Fruit fly (Drosophila melanogaster) whole organism, embryonic: Measurements from ENCODE around the gene Cipc.
A peak's percentile ranks its signal among the peaks of the same experiment; 100 is the strongest.

ENCODE experiments used
- Aef1 ChIP-seq: fragments of 200-800 bp; sonication (Bioruptor generic); IDR thresholded peaks from 3 replicates; pipeline ENCODE4 v1.3.6; 2022; ENCODE audit warnings: missing biosample characterization, missing genetic modification characterization
- Atf3 ChIP-seq: fragments of 200-800 bp; sonication (Bioruptor generic); optimal IDR thresholded peaks from 3 replicates; lab custom pipeline; 2016; ENCODE audit warnings: missing biosample characterization, missing genetic modification characterization
- CG10274 ChIP-seq: fragments of 200-800 bp; sonication (Bioruptor generic); optimal IDR thresholded peaks from 3 replicates; lab custom pipeline; 2017; ENCODE audit warnings: missing biosample characterization, mild to moderate bottlenecking, missing genetic modification characterization
- CG10462 ChIP-seq: fragments of 200-800 bp; sonication (Bioruptor generic); optimal IDR thresholded peaks from 2 replicates; lab custom pipeline; 2016; ENCODE audit warnings: missing biosample characterization, missing genetic modification characterization
- CG11695 ChIP-seq: fragments of 200-800 bp; sonication (Bioruptor generic); IDR thresholded peaks from 3 replicates; pipeline ENCODE4 v1.3.6; 2022; ENCODE audit warnings: missing biosample characterization, missing genetic modification characterization
- CG11723 ChIP-seq: fragments of 200-800 bp; sonication (Bioruptor generic); optimal IDR thresholded peaks from 2 replicates; lab custom pipeline; 2017; ENCODE audit warnings: missing biosample characterization, mild to moderate bottlenecking, missing genetic modification characterization
- CG12219 ChIP-seq: fragments of 200-800 bp; sonication (Bioruptor generic); optimal IDR thresholded peaks from 3 replicates; lab custom pipeline; 2018; ENCODE audit warnings: missing biosample characterization, mild to moderate bottlenecking, missing genetic modification characterization
- CG1233 ChIP-seq: fragments of 200-800 bp; sonication (Bioruptor generic); optimal IDR thresholded peaks from 4 replicates; lab custom pipeline; 2018; ENCODE audit warnings: missing biosample characterization, mild to moderate bottlenecking, missing genetic modification characterization
- CG15011 ChIP-seq: fragments of 200-800 bp; sonication (Bioruptor generic); optimal IDR thresholded peaks from 3 replicates; lab custom pipeline; 2018; ENCODE audit warnings: missing biosample characterization, mild to moderate bottlenecking, missing genetic modification characterization
- CG15601 ChIP-seq: fragments of 200-800 bp; sonication (Bioruptor generic); optimal IDR thresholded peaks from 3 replicates; lab custom pipeline; 2019; ENCODE audit warnings: missing biosample characterization, mild to moderate bottlenecking, missing genetic modification characterization, moderate library complexity
- CG1832 ChIP-seq: fragments of 200-800 bp; sonication (Bioruptor generic); optimal IDR thresholded peaks from 2 replicates; lab custom pipeline; 2017; ENCODE audit warnings: missing biosample characterization, mild to moderate bottlenecking, missing genetic modification characterization, inconsistent platforms
- CG2202 ChIP-seq: fragments of 200-800 bp; sonication (Bioruptor generic); optimal IDR thresholded peaks from 2 replicates; lab custom pipeline; 2018; ENCODE audit warnings: missing biosample characterization, mild to moderate bottlenecking, missing genetic modification characterization
- CG30403 ChIP-seq: fragments of 200-800 bp; sonication (Bioruptor generic); optimal IDR thresholded peaks from 3 replicates; lab custom pipeline; 2016; ENCODE audit warnings: missing biosample characterization, missing genetic modification characterization
- CG4282 ChIP-seq: fragments of 200-800 bp; sonication (Bioruptor generic); optimal IDR thresholded peaks from 2 replicates; lab custom pipeline; 2016; ENCODE audit warnings: missing biosample characterization, missing genetic modification characterization
- CG4617 ChIP-seq: fragments of 200-800 bp; sonication (Bioruptor generic); optimal IDR thresholded peaks from 3 replicates; lab custom pipeline; 2016; ENCODE audit warnings: missing biosample characterization, missing genetic modification characterization, borderline replicate concordance
- CG5953 ChIP-seq: fragments of 200-800 bp; sonication (Bioruptor generic); IDR thresholded peaks from 2 replicates; pipeline ENCODE4 v1.3.6; 2022; ENCODE audit warnings: missing biosample characterization, missing genetic modification characterization
- CG6254 ChIP-seq: fragments of 200-800 bp; sonication (Bioruptor generic); optimal IDR thresholded peaks from 3 replicates; lab custom pipeline; 2017; ENCODE audit warnings: mild to moderate bottlenecking, missing biosample characterization, missing genetic modification reagents, missing genetic modification characterization
- CG6654 ChIP-seq: fragments of 200-800 bp; sonication (Bioruptor generic); optimal IDR thresholded peaks from 2 replicates; lab custom pipeline; 2017; ENCODE audit warnings: missing biosample characterization, mild to moderate bottlenecking, missing genetic modification characterization
- CG7987 ChIP-seq: fragments of 200-800 bp; sonication (Bioruptor generic); optimal IDR thresholded peaks from 2 replicates; lab custom pipeline; 2018; ENCODE audit warnings: missing biosample characterization, mild to moderate bottlenecking, missing genetic modification characterization, moderate library complexity
- CG9727 ChIP-seq: fragments of 200-800 bp; sonication (Bioruptor generic); optimal IDR thresholded peaks from 3 replicates; lab custom pipeline; 2017; ENCODE audit warnings: missing biosample characterization, mild to moderate bottlenecking, missing genetic modification characterization
- CG9797 ChIP-seq: fragments of 200-800 bp; sonication (Bioruptor generic); optimal IDR thresholded peaks from 3 replicates; lab custom pipeline; 2018; ENCODE audit warnings: missing biosample characterization, mild to moderate bottlenecking, missing genetic modification characterization
- Camta ChIP-seq: fragments of 200-800 bp; sonication (Bioruptor generic); optimal IDR thresholded peaks from 2 replicates; lab custom pipeline; 2016; ENCODE audit warnings: missing biosample characterization, missing genetic modification characterization
- Ets97D ChIP-seq: fragments of 200-800 bp; sonication (Bioruptor generic); optimal IDR thresholded peaks from 3 replicates; lab custom pipeline; 2016; ENCODE audit warnings: missing biosample characterization, missing genetic modification characterization
- Hmr ChIP-seq: fragments of 200-800 bp; sonication (Bioruptor generic); optimal IDR thresholded peaks from 3 replicates; lab custom pipeline; 2017; ENCODE audit warnings: mild to moderate bottlenecking, missing biosample characterization, missing genetic modification reagents, missing genetic modification characterization
- Poxn ChIP-seq: fragments of 200-800 bp; sonication (Bioruptor generic); IDR thresholded peaks from 2 replicates; pipeline ENCODE4 v1.3.6; 2022; ENCODE audit warnings: missing biosample characterization, missing genetic modification characterization
- Ptx1 ChIP-seq: fragments of 200-800 bp; sonication (Bioruptor generic); IDR thresholded peaks from 2 replicates; pipeline ENCODE4 v1.3.6; 2022; ENCODE audit warnings: missing biosample characterization, missing genetic modification characterization
- Sin3A ChIP-seq: fragments of >200 bp; optimal IDR thresholded peaks from 2 replicates; lab custom pipeline; 2018
- Spps ChIP-seq: fragments of 200-800 bp; sonication (Bioruptor generic); optimal IDR thresholded peaks from 2 replicates; lab custom pipeline; 2018; ENCODE audit warnings: missing biosample characterization, mild to moderate bottlenecking, missing genetic modification characterization
- Xbp1 ChIP-seq: fragments of 200-800 bp; sonication (Bioruptor generic); optimal IDR thresholded peaks from 3 replicates; lab custom pipeline; 2016; ENCODE audit warnings: missing biosample characterization, mild to moderate bottlenecking, missing genetic modification characterization
- ase ChIP-seq: fragments of 200-800 bp; sonication (Bioruptor generic); IDR thresholded peaks from 3 replicates; pipeline ENCODE4 v1.3.6; 2022; ENCODE audit warnings: missing biosample characterization, missing genetic modification characterization
- bcd ChIP-seq: fragments of 200-800 bp; sonication (Bioruptor generic); optimal IDR thresholded peaks from 2 replicates; lab custom pipeline; 2017; ENCODE audit warnings: missing biosample characterization, mild to moderate bottlenecking, missing genetic modification characterization
- dati ChIP-seq: fragments of 200-800 bp; sonication (Bioruptor generic); IDR thresholded peaks from 2 replicates; pipeline ENCODE4 v1.3.6; 2022; ENCODE audit warnings: missing biosample characterization, missing genetic modification characterization
- en ChIP-seq: fragments of 200-800 bp; sonication (Bioruptor generic); optimal IDR thresholded peaks from 2 replicates; lab custom pipeline; 2016; ENCODE audit warnings: missing biosample characterization, missing genetic modification characterization
- fd64A ChIP-seq: fragments of 200-800 bp; sonication (Bioruptor generic); optimal IDR thresholded peaks from 3 replicates; lab custom pipeline; 2018; ENCODE audit warnings: missing biosample characterization, mild to moderate bottlenecking, missing genetic modification characterization
- gcm ChIP-seq: fragments of 200-800 bp; sonication (Bioruptor generic); optimal IDR thresholded peaks from 2 replicates; lab custom pipeline; 2019; ENCODE audit warnings: missing biosample characterization, mild to moderate bottlenecking, missing genetic modification characterization, moderate library complexity
- gcm2 ChIP-seq: fragments of 200-800 bp; sonication (Bioruptor generic); optimal IDR thresholded peaks from 2 replicates; lab custom pipeline; 2016; ENCODE audit warnings: missing biosample characterization, missing genetic modification characterization
- grau ChIP-seq: fragments of 200-800 bp; optimal IDR thresholded peaks from 3 replicates; lab custom pipeline; 2019; ENCODE audit warnings: missing biosample characterization, mild to moderate bottlenecking, missing genetic modification characterization, moderate library complexity
- lilli ChIP-seq: fragments of 200-800 bp; sonication (Bioruptor generic); optimal IDR thresholded peaks from 3 replicates; lab custom pipeline; 2016; ENCODE audit warnings: missing biosample characterization, missing genetic modification characterization
- mld ChIP-seq: fragments of 200-800 bp; sonication (Bioruptor generic); IDR thresholded peaks from 3 replicates; pipeline ENCODE4 v1.3.6; 2022; ENCODE audit warnings: missing biosample characterization, missing genetic modification characterization; ENCODE audit not compliant: partially characterized antibody
- nau ChIP-seq: fragments of 200-800 bp; sonication (Bioruptor generic); optimal IDR thresholded peaks from 3 replicates; lab custom pipeline; 2017; ENCODE audit warnings: missing biosample characterization, mild to moderate bottlenecking, missing genetic modification characterization, missing genetic modification reagents
- oc ChIP-seq: fragments of 200-800 bp; sonication (Bioruptor generic); optimal IDR thresholded peaks from 2 replicates; lab custom pipeline; 2018; ENCODE audit warnings: missing biosample characterization, mild to moderate bottlenecking, missing genetic modification characterization, moderate library complexity
- odd ChIP-seq: fragments of 200-800 bp; sonication (Bioruptor generic); optimal IDR thresholded peaks from 2 replicates; lab custom pipeline; 2017; ENCODE audit warnings: missing biosample characterization, mild to moderate bottlenecking, missing genetic modification characterization
- pan ChIP-seq, 4 experiments: fragments of >200 bp in 3 of 4; fragments of 200-800 bp in 1 of 4; sonication (Bioruptor generic) in 1 of 4; optimal IDR thresholded peaks in 3 of 4; IDR thresholded peaks in 1 of 4; 2 replicates each; pipeline versions ENCODE4 v1.3.6 to Lab custom; 2017 to 2022; ENCODE audit warnings: missing biosample characterization in 2 of 4, missing genetic modification characterization in 2 of 4, mixed read lengths in 1 of 4
- ranshi ChIP-seq: fragments of 200-800 bp; sonication (Bioruptor generic); IDR thresholded peaks from 2 replicates; pipeline ENCODE4 v1.3.6; 2022; ENCODE audit warnings: missing biosample characterization, missing genetic modification characterization
- ro ChIP-seq: fragments of 200-800 bp; sonication (Bioruptor generic); IDR thresholded peaks from 2 replicates; pipeline ENCODE4 v1.3.6; 2022; ENCODE audit warnings: missing biosample characterization, missing genetic modification characterization
- row ChIP-seq: fragments of 200-800 bp; sonication (Bioruptor generic); IDR thresholded peaks from 3 replicates; pipeline ENCODE4 v1.3.6; 2022; ENCODE audit warnings: missing biosample characterization, missing genetic modification characterization
- schlank ChIP-seq: fragments of 200-800 bp; sonication (Bioruptor generic); optimal IDR thresholded peaks from 2 replicates; lab custom pipeline; 2018; ENCODE audit warnings: missing biosample characterization, mild to moderate bottlenecking, missing genetic modification characterization
- sens-2 ChIP-seq: fragments of 200-800 bp; sonication (Bioruptor generic); IDR thresholded peaks from 2 replicates; pipeline ENCODE4 v1.3.6; 2022; ENCODE audit warnings: missing biosample characterization, missing genetic modification characterization
- slbo ChIP-seq: fragments of 200-800 bp; sonication (Bioruptor generic); IDR thresholded peaks from 2 replicates; pipeline ENCODE4 v1.3.6; 2022; ENCODE audit warnings: missing biosample characterization, missing genetic modification characterization
- tll ChIP-seq, 2 experiments: fragments of 200-800 bp in 1 of 2; fragments of >200 bp in 1 of 2; sonication (Bioruptor generic) in 1 of 2; optimal IDR thresholded peaks; 2 replicates each; lab custom pipeline; 2017 to 2019; ENCODE audit warnings: missing biosample characterization in 2 of 2, missing genetic modification characterization in 2 of 2, mild to moderate bottlenecking in 1 of 2, moderate library complexity in 1 of 2
- trh ChIP-seq: fragments of 200-800 bp; sonication (Bioruptor generic); optimal IDR thresholded peaks from 2 replicates; lab custom pipeline; 2016; ENCODE audit warnings: missing biosample characterization, missing genetic modification characterization

The Cipc gene

dm6 chr3R:26121785-26122184 is 15.1 kb downstream of the Cipc start (continued):
- TF ChIP-seq mld (GFP tag; lab: Robert Waterston, UW) (no peak), ase (GFP tag; lab: Robert Waterston, UW) (peak; percentile 58; the same call in 1 of the 3 replicates), bcd (no peak), CG9797 (GFP tag; lab: Kevin White, UChicago) (no peak), odd (GFP tag; lab: Kevin White, UChicago) (no peak), CG11695 (GFP tag; lab: Robert Waterston, UW) (peak; percentile 62; the same call in 1 of the 3 replicates), CG7987 (GFP tag; lab: Kevin White, UChicago) (no peak), CG2202 (tag; lab: Kevin White, UChicago) (no peak), Atf3 (GFP tag; lab: Kevin White, UChicago) (no peak), lilli (GFP tag; lab: Kevin White, UChicago) (peak; percentile 63), CG1832 (GFP tag; lab: Kevin White, UChicago) (no peak), CG4617 (GFP tag; lab: Kevin White, UChicago) (no peak), CG4282 (GFP tag; lab: Kevin White, UChicago) (peak; percentile 19), CG6254 (no peak), Xbp1 (GFP tag; lab: Kevin White, UChicago) (peak; percentile 58), CG9727 (no peak), fd64A (GFP tag; lab: Kevin White, UChicago) (no peak), slbo (GFP tag; lab: Robert Waterston, UW) (peak; percentile 74), Aef1 (GFP tag; lab: Robert Waterston, UW) (peak; percentile 14; the same call in 1 of the 3 replicates), CG6654 (GFP tag; lab: Kevin White, UChicago) (no peak), CG15601 (no peak), nau (no peak), trh (GFP tag; lab: Kevin White, UChicago) (no peak), sens-2 (GFP tag; lab: Robert Waterston, UW) (peak; percentile 9; the same call in 1 of the 2 replicates), en (GFP tag; lab: Kevin White, UChicago) (peak; percentile 13), pan (optimal IDR thresholded peaks at IDR 0.05; lab: Kevin White, UChicago) (no peak), pan (GFP tag; optimal IDR thresholded peaks at IDR 0.05 in 1 of 2, IDR thresholded peaks at IDR 0.05 in 1 of 2) (peak in 1 of 2 experiments; percentile 61), dati (no peak), Spps (tag; lab: Kevin White, UChicago) (no peak), CG5953 (0 out of 2 replicates have a peak, but pooled peaks have one; percentile 56), Ets97D (GFP tag; lab: Kevin White, UChicago) (no peak), gcm (peak; percentile 11), CG10462 (no peak), gcm2 (GFP tag; lab: Kevin White, UChicago) (peak; percentile 25), CG10274 (GFP tag; lab: Kevin White, UChicago) (no peak), Camta (GFP tag; lab: Kevin White, UChicago) (no peak), CG11723 (no peak), schlank (peak; percentile 23), oc (tag; lab: Kevin White, UChicago) (peak; percentile 1), tll (GFP tag; optimal IDR thresholded peaks at IDR 0.05; lab: Kevin White, UChicago) (no peak), ro (GFP tag; lab: Robert Waterston, UW) (no peak), CG1233 (GFP tag; lab: Kevin White, UChicago) (no peak), row (GFP tag; lab: Robert Waterston, UW) (peak; percentile 66), grau (tag; lab: Kevin White, UChicago) (peak; percentile 44), CG15011 (GFP tag; lab: Kevin White, UChicago) (no peak), CG30403 (GFP tag; lab: Kevin White, UChicago) (peak; percentile 62), Ptx1 (GFP tag; lab: Robert Waterston, UW) (peak; percentile 48; the same call in 1 of the 2 replicates), Poxn (0 out of 2 replicates have a peak, but pooled peaks have one; percentile 20), CG12219 (GFP tag; lab: Kevin White, UChicago) (no peak), ranshi (no peak), Sin3A (no peak), Hmr (GFP tag; lab: Kevin White, UChicago) (peak; percentile 2)
